In genomic region chr2L:19790553-19791320, dm6 we compare ENCODE assay signal across 2 fruit fly cellular contexts.
TF ChIP-seq lines count a peak whose summit lies in the region.

No protein-coding gene starts in this region.

TF ChIP-seq in whole organism, embryonic, 481 proteins besides CTCF, POLR2A, EP300 and RAD21 (continued from another document and continues in another):
- TF ChIP-seq yki (optimal IDR thresholded peaks at IDR 0.05; lab: Kevin White, UChicago) (no peak), chinmo (GFP tag; IDR thresholded peaks at IDR 0.05; lab: Robert Waterston, UW; ENCODE audit: partially characterized antibody) (0 out of 4 replicates have a peak, but pooled peaks have one; percentile 55), CG10267 (tag; optimal IDR thresholded peaks at IDR 0.05; lab: Kevin White, UChicago) (no peak), YL-1 (GFP tag; optimal IDR thresholded peaks at IDR 0.05; lab: Kevin White, UChicago) (no peak), CG11695 (GFP tag; IDR thresholded peaks at IDR 0.05; lab: Robert Waterston, UW) (no peak), CG2712 (tag; optimal IDR thresholded peaks at IDR 0.05; lab: Kevin White, UChicago) (peak; percentile 1), ci (GFP tag; IDR thresholded peaks at IDR 0.05; lab: Robert Waterston, UW) (0 out of 3 replicates have a peak, but pooled peaks have one; percentile 32), nom (GFP tag; optimal IDR thresholded peaks at IDR 0.05; lab: Kevin White, UChicago) (no peak), CG8089 (GFP tag; optimal IDR thresholded peaks at IDR 0.05; lab: Kevin White, UChicago) (no peak), CG8924 (tag; optimal IDR thresholded peaks at IDR 0.05; lab: Kevin White, UChicago) (no peak), stc (GFP tag; IDR thresholded peaks at IDR 0.05; lab: Robert Waterston, UW) (no peak), aop (GFP tag; IDR thresholded peaks at IDR 0.05; lab: Robert Waterston, UW) (no peak), CG17802 (tag; optimal IDR thresholded peaks at IDR 0.05; lab: Kevin White, UChicago) (peak; percentile 79), maf-S (GFP tag; optimal IDR thresholded peaks at IDR 0.05; lab: Kevin White, UChicago) (no peak), NfI (GFP tag; optimal IDR thresholded peaks at IDR 0.05; lab: Kevin White, UChicago) (no peak), CG5245 (GFP tag; optimal IDR thresholded peaks at IDR 0.05; lab: Kevin White, UChicago) (no peak), CG13624 (GFP tag; optimal IDR thresholded peaks at IDR 0.05; lab: Kevin White, UChicago) (no peak), CG11085 (GFP tag; IDR thresholded peaks at IDR 0.05; lab: Robert Waterston, UW) (no peak), prd (optimal IDR thresholded peaks at IDR 0.05; lab: Kevin White, UChicago) (no peak), prd (GFP tag; IDR thresholded peaks at IDR 0.05; lab: Robert Waterston, UW) (no peak), CG3838 (GFP tag; optimal IDR thresholded peaks at IDR 0.05; lab: Kevin White, UChicago) (no peak), CG12769 (tag; optimal IDR thresholded peaks at IDR 0.05; lab: Kevin White, UChicago) (no peak), CG10543 (GFP tag; optimal IDR thresholded peaks at IDR 0.05; lab: Kevin White, UChicago) (no peak), fd3F (GFP tag; optimal IDR thresholded peaks at IDR 0.05; lab: Kevin White, UChicago) (no peak), CG31388 (GFP tag; optimal IDR thresholded peaks at IDR 0.05; lab: Kevin White, UChicago) (no peak), CG17385 (GFP tag; optimal IDR thresholded peaks at IDR 0.05; lab: Kevin White, UChicago) (peak; percentile 78), CG6654 (GFP tag; optimal IDR thresholded peaks at IDR 0.05; lab: Kevin White, UChicago) (no peak), her (GFP tag; optimal IDR thresholded peaks at IDR 0.05; lab: Kevin White, UChicago) (no peak), HLHmδ (GFP tag; optimal IDR thresholded peaks at IDR 0.05; lab: Kevin White, UChicago) (no peak), Side (GFP tag; optimal IDR thresholded peaks at IDR 0.05; lab: Kevin White, UChicago) (no peak), CG3995 (GFP tag; optimal IDR thresholded peaks at IDR 0.05; lab: Kevin White, UChicago) (no peak), Dip3 (GFP tag; optimal IDR thresholded peaks at IDR 0.05; lab: Kevin White, UChicago) (no peak), ara (GFP tag; IDR thresholded peaks at IDR 0.05; lab: Robert Waterston, UW) (0 out of 2 replicates have a peak, but pooled peaks have one; percentile 3), HHEX (GFP tag; optimal IDR thresholded peaks at IDR 0.05; lab: Kevin White, UChicago) (no peak), slou (GFP tag; optimal IDR thresholded peaks at IDR 0.05; lab: Kevin White, UChicago) (no peak), CG4707 (GFP tag; optimal IDR thresholded peaks at IDR 0.05; lab: Kevin White, UChicago) (no peak), nerfin-1 (tag; optimal IDR thresholded peaks at IDR 0.05; lab: Kevin White, UChicago) (peak; percentile 99), CG13123 (GFP tag; optimal IDR thresholded peaks at IDR 0.05; lab: Kevin White, UChicago) (no peak), CG12299 (tag; optimal IDR thresholded peaks at IDR 0.05; lab: Kevin White, UChicago) (no peak), CG4617 (GFP tag; optimal IDR thresholded peaks at IDR 0.05; lab: Kevin White, UChicago; ENCODE audit: borderline replicate concordance) (no peak), CG13894 (tag; optimal IDR thresholded peaks at IDR 0.05; lab: Kevin White, UChicago) (peak; percentile 12), D19A (tag; optimal IDR thresholded peaks at IDR 0.05; lab: Kevin White, UChicago) (peak; percentile 32), CG17361 (GFP tag; IDR thresholded peaks at IDR 0.05; lab: Robert Waterston, UW) (peak; percentile 40; the same call in 1 of the 3 replicates), wdn (GFP tag; IDR thresholded peaks at IDR 0.05; lab: Robert Waterston, UW) (no peak), CG12104 (GFP tag; optimal IDR thresholded peaks at IDR 0.05; lab: Kevin White, UChicago) (no peak), CG1792 (GFP tag; optimal IDR thresholded peaks at IDR 0.05; lab: Kevin White, UChicago) (no peak), CG13296 (GFP tag; optimal IDR thresholded peaks at IDR 0.05; lab: Kevin White, UChicago) (no peak), Nf-YC (tag; optimal IDR thresholded peaks at IDR 0.05; lab: Kevin White, UChicago) (no peak), twi (tag; optimal IDR thresholded peaks at IDR 0.05; lab: Kevin White, UChicago) (peak; percentile 72), dysf (GFP tag; IDR thresholded peaks at IDR 0.05; lab: Robert Waterston, UW) (0 out of 3 replicates have a peak, but pooled peaks have one; percentile 6), HmgD (GFP tag; optimal IDR thresholded peaks at IDR 0.05; lab: Kevin White, UChicago) (no peak), CG5180 (GFP tag; optimal IDR thresholded peaks at IDR 0.05; lab: Kevin White, UChicago) (no peak), CG43689 (GFP tag; IDR thresholded peaks at IDR 0.05; lab: Robert Waterston, UW) (no peak), B-H2 (GFP tag; optimal IDR thresholded peaks at IDR 0.05; lab: Kevin White, UChicago) (no peak), CG11504 (tag; optimal IDR thresholded peaks at IDR 0.05; lab: Kevin White, UChicago) (peak; percentile 34), CG1647 (GFP tag; optimal IDR thresholded peaks at IDR 0.05; lab: Kevin White, UChicago) (no peak), Stat92E (GFP tag; optimal IDR thresholded peaks at IDR 0.05; lab: Kevin White, UChicago) (peak in 1 of 3 experiments; percentile 66), mld (GFP tag; IDR thresholded peaks at IDR 0.05; lab: Robert Waterston, UW; ENCODE audit: partially characterized antibody) (no peak), gfzf (GFP tag; optimal IDR thresholded peaks at IDR 0.05; lab: Kevin White, UChicago) (no peak), CG3163 (GFP tag; optimal IDR thresholded peaks at IDR 0.05; lab: Kevin White, UChicago) (peak; percentile 8), CG4360 (GFP tag; IDR thresholded peaks at IDR 0.05; lab: Robert Waterston, UW) (no peak), MESR4 (GFP tag; optimal IDR thresholded peaks at IDR 0.05; lab: Kevin White, UChicago) (no peak), CG14050 (GFP tag; IDR thresholded peaks at IDR 0.05; lab: Robert Waterston, UW) (no peak), crp (GFP tag; optimal IDR thresholded peaks at IDR 0.05; lab: Kevin White, UChicago) (peak in 1 of 2 experiments; percentile 23), zen (tag; optimal IDR thresholded peaks at IDR 0.05; lab: Kevin White, UChicago) (peak; percentile 20), CG16815 (GFP tag; optimal IDR thresholded peaks at IDR 0.05; lab: Kevin White, UChicago) (no peak), HLH54F (GFP tag; optimal IDR thresholded peaks at IDR 0.05; lab: Kevin White, UChicago) (no peak), gsb-n (tag; optimal IDR thresholded peaks at IDR 0.05; lab: Kevin White, UChicago) (no peak)

TF ChIP-seq in whole organism, prepupa, 60 proteins besides CTCF, POLR2A, EP300 and RAD21 (continued from another document):
- TF ChIP-seq Hr4 (GFP tag; optimal IDR thresholded peaks at IDR 0.05; lab: Kevin White, UChicago) = peak; percentile 24
- peak; percentile 7 for TF ChIP-seq svp (GFP tag; lab: Kevin White, UChicago)
- TF ChIP-seq Ets96B (tag; optimal IDR thresholded peaks at IDR 0.05; lab: Kevin White, UChicago) = no peak
- TF ChIP-seq Eip78C (GFP tag; lab: Kevin White, UChicago) = peak; percentile 81
- TF ChIP-seq CG3032 (tag; optimal IDR thresholded peaks at IDR 0.05; lab: Kevin White, UChicago) = peak; percentile 19
- TF ChIP-seq achi (GFP tag; optimal IDR thresholded peaks at IDR 0.05; lab: Kevin White, UChicago) = peak; percentile 8
- peak; percentile 6 for TF ChIP-seq net (GFP tag; optimal IDR thresholded peaks at IDR 0.05; lab: Kevin White, UChicago)
- TF ChIP-seq CG6163 (GFP tag; IDR thresholded peaks at IDR 0.05; lab: Robert Waterston, UW) = 0 out of 3 replicates have a peak, but pooled peaks have one; percentile 14
